Fruit fly (Drosophila melanogaster): ENCODE results near the gene CG14270.

- TF ChIP-seq CG13204 (GFP tag; optimal IDR thresholded peaks at IDR 0.05) (no peak), Pif1B (GFP tag; optimal IDR thresholded peaks at IDR 0.05) (no peak), CG4496 (GFP tag; IDR thresholded peaks at IDR 0.05) (no peak), CG8301 (tag; optimal IDR thresholded peaks at IDR 0.05) (no peak), Snoo (tag; optimal IDR thresholded peaks at IDR 0.05) (no peak), CG8159 (tag; optimal IDR thresholded peaks at IDR 0.05) (no peak), rn (GFP tag; IDR thresholded peaks at IDR 0.05) (no peak), Pif1A (GFP tag; optimal IDR thresholded peaks at IDR 0.05) (no peak), CG12605 (GFP tag; IDR thresholded peaks at IDR 0.05) (no peak), Ets98B (GFP tag; IDR thresholded peaks at IDR 0.05) (no peak), EcR (GFP tag; optimal IDR thresholded peaks at IDR 0.05) (no peak)
Observed at dm6 chrX:3504751-3505150, 19.6 kb upstream of the CG14270 start, which contains the start of gene Gas8.
